Worm (Caenorhabditis elegans): ENCODE data around the gene T07E3.2.

- TF ChIP-seq him-1 (tag; optimal IDR thresholded peaks at IDR 0.05): no peak
- TF ChIP-seq dao-5 (tag; optimal IDR thresholded peaks at IDR 0.05): no peak
- no peak for TF ChIP-seq W03F9.2 (tag; optimal IDR thresholded peaks at IDR 0.05)
Measured at ce11 chrIII:6953373-6953772, 46.9 kb downstream of the T07E3.2 start.
